Worm (Caenorhabditis elegans): ENCODE results near the gene C05E4.15.

ce11 chrV:752679-753333 lies 8.3 kb downstream of the C05E4.15 start, which contains the start of the genes str-262 and srp-1:
- no peak for TF ChIP-seq him-1 (tag; optimal IDR thresholded peaks at IDR 0.05)
- TF ChIP-seq W03F9.2 (tag; optimal IDR thresholded peaks at IDR 0.05): no peak
- TF ChIP-seq dao-5 (tag; optimal IDR thresholded peaks at IDR 0.05): no peak

Measured in whole organism, L4/young adult.